Worm (Caenorhabditis elegans): ENCODE results near the gene nhr-212.

Gene nhr-212

ce11 chrV:484285-484890, at the start of gene nhr-212:
TSS of gene nhr-212 (plus strand) at chrV:484857.
- TF ChIP-seq tlp-1 (tag; optimal IDR thresholded peaks at IDR 0.05) (no peak), nhr-20 (tag; optimal IDR thresholded peaks at IDR 0.05) (peak; percentile 55), blmp-1 (tag; optimal IDR thresholded peaks at IDR 0.05) (no peak), ceh-88 (GFP tag; IDR thresholded peaks at IDR 0.05) (no peak), nhr-11 (tag; optimal IDR thresholded peaks at IDR 0.05) (no peak), xbp-1 (tag; optimal IDR thresholded peaks at IDR 0.05) (no peak), efl-3 (GFP tag; optimal IDR thresholded peaks at IDR 0.05) (no peak), sup-37 (GFP tag; optimal IDR thresholded peaks at IDR 0.05) (no peak), alr-1 (tag; optimal IDR thresholded peaks at IDR 0.05; ENCODE audit: borderline replicate concordance) (no peak), sox-4 (tag; optimal IDR thresholded peaks at IDR 0.05) (no peak), jun-1 (tag; optimal IDR thresholded peaks at IDR 0.05) (no peak), egl-13 (tag; optimal IDR thresholded peaks at IDR 0.05) (no peak), unc-86 (tag; optimal IDR thresholded peaks at IDR 0.05) (no peak), mef-2 (tag; optimal IDR thresholded peaks at IDR 0.05) (no peak), swsn-7 (tag; optimal IDR thresholded peaks at IDR 0.05) (no peak), dsc-1 (tag; optimal IDR thresholded peaks at IDR 0.05) (no peak), unc-30 (tag; optimal IDR thresholded peaks at IDR 0.05) (no peak), ceh-90 (tag; optimal IDR thresholded peaks at IDR 0.05) (no peak), irx-1 (tag; optimal IDR thresholded peaks at IDR 0.05) (no peak), pag-3 (tag; optimal IDR thresholded peaks at IDR 0.05; ENCODE audit: borderline replicate concordance, insufficient read depth) (no peak), hlh-17 (GFP tag; optimal IDR thresholded peaks at IDR 0.05; ENCODE audit: borderline replicate concordance) (no peak), nhr-28 (tag; optimal IDR thresholded peaks at IDR 0.05) (no peak), nhr-84 (tag; optimal IDR thresholded peaks at IDR 0.05) (no peak), zip-4 (GFP tag; optimal IDR thresholded peaks at IDR 0.05) (no peak), F16B12.6 (tag; optimal IDR thresholded peaks at IDR 0.05) (no peak), nhr-76 (tag; optimal IDR thresholded peaks at IDR 0.05) (no peak), aha-1 (tag; optimal IDR thresholded peaks at IDR 0.05) (no peak), snpc-4 (tag; optimal IDR thresholded peaks at IDR 0.05) (peak; percentile 86), zag-1 (tag; optimal IDR thresholded peaks at IDR 0.05) (no peak), grh-1 (GFP tag; IDR thresholded peaks at IDR 0.05) (no peak), ceh-82 (tag; optimal IDR thresholded peaks at IDR 0.05) (no peak), dpl-1 (GFP tag; optimal IDR thresholded peaks at IDR 0.05) (no peak), lin-14 (GFP tag; optimal IDR thresholded peaks at IDR 0.05) (peak; percentile 73), efl-1 (optimal IDR thresholded peaks at IDR 0.05) (no peak), efl-1 (GFP tag; optimal IDR thresholded peaks at IDR 0.05 in 1 of 2) (peak in 1 of 2 experiments; percentile 71), unc-130 (tag; optimal IDR thresholded peaks at IDR 0.05) (no peak), nhr-237 (tag; optimal IDR thresholded peaks at IDR 0.05) (no peak), nhr-71 (tag; optimal IDR thresholded peaks at IDR 0.05) (peak; percentile 36), nhr-12 (tag; optimal IDR thresholded peaks at IDR 0.05) (no peak), unc-62 (GFP tag; optimal IDR thresholded peaks at IDR 0.05) (no peak), lin-39 (tag; optimal IDR thresholded peaks at IDR 0.05) (no peak), pqm-1 (tag; optimal IDR thresholded peaks at IDR 0.05) (no peak), mab-9 (GFP tag; IDR thresholded peaks at IDR 0.05) (no peak), hpl-2 (GFP tag; optimal IDR thresholded peaks at IDR 0.05) (no peak), ama-1 (optimal IDR thresholded peaks at IDR 0.05) (no peak), nhr-77 (tag; optimal IDR thresholded peaks at IDR 0.05) (peak; percentile 57), aly-2 (tag; optimal IDR thresholded peaks at IDR 0.05) (no peak), Y116A8C.19 (tag; optimal IDR thresholded peaks at IDR 0.05; ENCODE audit: borderline replicate concordance) (no peak), egl-27 (tag; optimal IDR thresholded peaks at IDR 0.05) (no peak), C04F5.9 (tag; optimal IDR thresholded peaks at IDR 0.05) (no peak), elt-2 (tag; optimal IDR thresholded peaks at IDR 0.05) (peak; percentile 42), fos-1 (tag; optimal IDR thresholded peaks at IDR 0.05) (no peak), nhr-90 (tag; optimal IDR thresholded peaks at IDR 0.05; ENCODE audit: poor library complexity) (peak; percentile 10), snu-23 (GFP tag; optimal IDR thresholded peaks at IDR 0.05) (peak; percentile 18)

Data from whole organism, L1 larva.